Worm (Caenorhabditis elegans) whole organism, L1 larva: Measurements from ENCODE around the gene lgc-18.

Source experiments
- C16A3.4 ChIP-seq: fragments of 150-350 bp; optimal IDR thresholded peaks from 2 replicates; lab custom pipeline; 2014; ENCODE audit warnings: missing biosample characterization, missing genetic modification characterization
- C34B4.2 ChIP-seq: sonication (generic microtip); optimal IDR thresholded peaks from 2 replicates; lab custom pipeline; 2017; ENCODE audit warnings: mild to moderate bottlenecking, missing genetic modification characterization, missing compliant biosample characterization
- aha-1 ChIP-seq: fragments of 150-350 bp; optimal IDR thresholded peaks from 2 replicates; lab custom pipeline; 2014; ENCODE audit warnings: missing biosample characterization, missing genetic modification characterization
- aly-2 ChIP-seq: fragments of 150-350 bp; optimal IDR thresholded peaks from 2 replicates; lab custom pipeline; 2014; ENCODE audit warnings: missing biosample characterization, missing genetic modification characterization
- ama-1 ChIP-seq: fragments of 150-350 bp; optimal IDR thresholded peaks from 2 replicates; lab custom pipeline; 2014
- blmp-1 ChIP-seq: fragments of 150-350 bp; optimal IDR thresholded peaks from 2 replicates; lab custom pipeline; 2014; ENCODE audit warnings: missing biosample characterization, missing genetic modification characterization
- ceh-63 ChIP-seq: fragments of 200-800 bp; sonication (Bioruptor generic); optimal IDR thresholded peaks from 2 replicates; lab custom pipeline; 2018; ENCODE audit warnings: mild to moderate bottlenecking, missing genetic modification characterization, missing compliant biosample characterization
- ceh-8 ChIP-seq: fragments of 200-800 bp; sonication (Bioruptor generic); optimal IDR thresholded peaks from 2 replicates; lab custom pipeline; 2018; ENCODE audit warnings: mild to moderate bottlenecking, missing genetic modification characterization, moderate library complexity, missing compliant biosample characterization
- ceh-82 ChIP-seq, 3 experiments: fragments of 150-350 bp in 1 of 3; sonication (generic microtip) in 2 of 3; optimal IDR thresholded peaks; 2 replicates each; lab custom pipeline; 2014 to 2017; ENCODE audit warnings: missing biosample characterization in 3 of 3, missing genetic modification characterization in 3 of 3
- ces-1 ChIP-seq: fragments of 150-350 bp; optimal IDR thresholded peaks from 2 replicates; lab custom pipeline; 2014; ENCODE audit warnings: missing biosample characterization, missing genetic modification reagents, missing genetic modification characterization
- dpl-1 ChIP-seq, 3 experiments: fragments of 150-350 bp in 2 of 3; sonication (generic microtip) in 1 of 3; optimal IDR thresholded peaks; 2 replicates each; lab custom pipeline; 2014 to 2017; ENCODE audit warnings: missing biosample characterization in 3 of 3, missing genetic modification characterization in 3 of 3, missing genetic modification reagents in 3 of 3
- efl-1 ChIP-seq, 4 experiments: fragments of 150-350 bp; optimal IDR thresholded peaks in 3 of 4; peaks in 1 of 4; 1 replicate in 1 of 4; 2 replicates in 3 of 4; lab custom pipeline; 2014; ENCODE audit warnings: missing biosample characterization in 2 of 4, missing genetic modification characterization in 2 of 4, missing genetic modification reagents in 2 of 4
- efl-3 ChIP-seq: fragments of 200-800 bp; sonication (Bioruptor generic); optimal IDR thresholded peaks from 2 replicates; lab custom pipeline; 2018; ENCODE audit warnings: mild to moderate bottlenecking, missing genetic modification characterization, missing compliant biosample characterization
- egl-27 ChIP-seq, 2 experiments: fragments of 150-350 bp in 1 of 2; sonication (generic microtip); optimal IDR thresholded peaks; 3 replicates each; lab custom pipeline; 2017 to 2018; ENCODE audit warnings: missing biosample characterization in 2 of 2, missing genetic modification characterization in 2 of 2, missing genetic modification reagents in 2 of 2
- elt-3 ChIP-seq, 6 experiments: fragments of 150-350 bp in 1 of 6; sonication (generic microtip); optimal IDR thresholded peaks; 2 replicates each; lab custom pipeline; 2017 to 2018; ENCODE audit warnings: missing biosample characterization in 6 of 6, missing genetic modification characterization in 6 of 6, inconsistent platforms in 1 of 6
- ets-5 ChIP-seq: fragments of 200-800 bp; sonication (Bioruptor generic); IDR thresholded peaks from 2 replicates; pipeline ENCODE4 v1.3.6; 2022; ENCODE audit warnings: missing genetic modification characterization, missing compliant biosample characterization
- fkh-10 ChIP-seq: sonication (generic microtip); optimal IDR thresholded peaks from 2 replicates; lab custom pipeline; 2017; ENCODE audit warnings: missing biosample characterization, missing genetic modification reagents, missing genetic modification characterization
- fos-1 ChIP-seq: fragments of 150-350 bp; optimal IDR thresholded peaks from 2 replicates; lab custom pipeline; 2014; ENCODE audit warnings: missing biosample characterization, missing genetic modification characterization
- isw-1 ChIP-seq: fragments of 200-800 bp; sonication (Bioruptor generic); IDR thresholded peaks from 2 replicates; pipeline ENCODE4 v1.3.6; 2022; ENCODE audit warnings: missing genetic modification characterization, missing compliant biosample characterization
- lin-13 ChIP-seq: fragments of 150-350 bp; optimal IDR thresholded peaks from 2 replicates; lab custom pipeline; 2014; ENCODE audit warnings: missing biosample characterization, missing genetic modification reagents, missing genetic modification characterization
- lin-35 ChIP-seq, 2 experiments: fragments of 150-350 bp; optimal IDR thresholded peaks; 2 replicates each; lab custom pipeline; 2014; ENCODE audit warnings: missing biosample characterization in 2 of 2, missing genetic modification characterization in 2 of 2, missing genetic modification reagents in 2 of 2
- lin-39 ChIP-seq: fragments of 150-350 bp; optimal IDR thresholded peaks from 2 replicates; lab custom pipeline; 2014; ENCODE audit warnings: missing biosample characterization, missing genetic modification reagents, missing genetic modification characterization
- lir-3 ChIP-seq: sonication (generic microtip); optimal IDR thresholded peaks from 2 replicates; lab custom pipeline; 2016; ENCODE audit warnings: mild to moderate bottlenecking, missing genetic modification characterization, moderate library complexity, missing compliant biosample characterization; ENCODE audit not compliant: poor library complexity
- lsy-2 ChIP-seq, 2 experiments: fragments of 150-350 bp; optimal IDR thresholded peaks; 2 replicates each; lab custom pipeline; 2014; ENCODE audit warnings: missing biosample characterization in 2 of 2, missing genetic modification characterization in 2 of 2
- mab-9 ChIP-seq: fragments of 200-800 bp; sonication (Bioruptor generic); IDR thresholded peaks from 2 replicates; pipeline ENCODE4 v1.3.6; 2022; ENCODE audit warnings: missing genetic modification reagents, missing genetic modification characterization, missing compliant biosample characterization
- mdl-1 ChIP-seq, 2 experiments: fragments of 150-350 bp; optimal IDR thresholded peaks; 2 replicates each; lab custom pipeline; 2014 to 2017; ENCODE audit warnings: missing biosample characterization in 2 of 2, missing genetic modification characterization in 2 of 2, inconsistent platforms in 1 of 2
- mep-1 ChIP-seq: fragments of 150-350 bp; optimal IDR thresholded peaks from 2 replicates; lab custom pipeline; 2014; ENCODE audit warnings: missing biosample characterization, missing genetic modification characterization
- nhr-11 ChIP-seq: fragments of 150-350 bp; optimal IDR thresholded peaks from 2 replicates; lab custom pipeline; 2014; ENCODE audit warnings: missing biosample characterization, missing genetic modification characterization
- nhr-12 ChIP-seq: sonication (generic microtip); optimal IDR thresholded peaks from 2 replicates; lab custom pipeline; 2017; ENCODE audit warnings: missing biosample characterization, missing genetic modification characterization
- nhr-19 ChIP-seq: fragments of 200-800 bp; sonication (Bioruptor generic); conservative IDR thresholded peaks from 2 replicates; pipeline ENCODE4 v1.3.6; 2022; ENCODE audit warnings: missing genetic modification characterization, missing compliant biosample characterization
- nhr-20 ChIP-seq: sonication (generic microtip); optimal IDR thresholded peaks from 2 replicates; lab custom pipeline; 2016; ENCODE audit warnings: mild to moderate bottlenecking, missing genetic modification characterization, missing compliant biosample characterization
- nhr-28 ChIP-seq: fragments of 150-350 bp; optimal IDR thresholded peaks from 2 replicates; lab custom pipeline; 2014; ENCODE audit warnings: missing biosample characterization, missing genetic modification characterization
- nhr-47 ChIP-seq: sonication (generic microtip); optimal IDR thresholded peaks from 2 replicates; lab custom pipeline; 2016; ENCODE audit warnings: mild to moderate bottlenecking, missing genetic modification characterization, moderate library complexity, missing compliant biosample characterization
- nhr-71 ChIP-seq: sonication (generic microtip); optimal IDR thresholded peaks from 2 replicates; lab custom pipeline; 2016; ENCODE audit warnings: mild to moderate bottlenecking, missing genetic modification characterization, moderate library complexity, missing compliant biosample characterization
- nhr-84 ChIP-seq: sonication (generic microtip); optimal IDR thresholded peaks from 2 replicates; lab custom pipeline; 2017; ENCODE audit warnings: missing biosample characterization, missing genetic modification characterization
- nhr-85 ChIP-seq: sonication (generic microtip); peaks from one replicate; lab custom pipeline; 2016; ENCODE audit warnings: missing genetic modification characterization, inconsistent platforms, missing compliant biosample characterization
- nhr-90 ChIP-seq: sonication (generic microtip); optimal IDR thresholded peaks from 2 replicates; lab custom pipeline; 2016; ENCODE audit warnings: mild to moderate bottlenecking, missing genetic modification characterization, missing compliant biosample characterization; ENCODE audit not compliant: poor library complexity
- pax-3 ChIP-seq: fragments of 200-800 bp; sonication (Bioruptor generic); optimal IDR thresholded peaks from 2 replicates; lab custom pipeline; 2018; ENCODE audit warnings: mild to moderate bottlenecking, missing genetic modification characterization, moderate library complexity, missing compliant biosample characterization
- pqm-1 ChIP-seq: sonication (generic microtip); optimal IDR thresholded peaks from 3 replicates; lab custom pipeline; 2017; ENCODE audit warnings: missing biosample characterization, missing genetic modification characterization
- snpc-4 ChIP-seq: fragments of 150-350 bp; optimal IDR thresholded peaks from 2 replicates; lab custom pipeline; 2014; ENCODE audit warnings: missing biosample characterization, missing genetic modification characterization
- snu-23 ChIP-seq: sonication (generic microtip); optimal IDR thresholded peaks from 2 replicates; lab custom pipeline; 2016; ENCODE audit warnings: missing genetic modification characterization, missing compliant biosample characterization
- sup-37 ChIP-seq: fragments of 200-800 bp; sonication (Bioruptor generic); optimal IDR thresholded peaks from 2 replicates; lab custom pipeline; 2018; ENCODE audit warnings: mild to moderate bottlenecking, missing genetic modification characterization, missing compliant biosample characterization
- swsn-7 ChIP-seq: sonication (generic microtip); optimal IDR thresholded peaks from 2 replicates; lab custom pipeline; 2016; ENCODE audit warnings: missing genetic modification characterization, missing compliant biosample characterization
- tbx-2 ChIP-seq: sonication (generic microtip); optimal IDR thresholded peaks from 2 replicates; lab custom pipeline; 2016; ENCODE audit warnings: missing genetic modification characterization, missing compliant biosample characterization
- tlp-1 ChIP-seq: fragments of 150-350 bp; optimal IDR thresholded peaks from 2 replicates; lab custom pipeline; 2014; ENCODE audit warnings: missing biosample characterization, missing genetic modification characterization
- unc-30 ChIP-seq: sonication (generic microtip); optimal IDR thresholded peaks from 2 replicates; lab custom pipeline; 2017; ENCODE audit warnings: missing biosample characterization, missing genetic modification characterization
- unc-62 ChIP-seq: fragments of 150-350 bp; optimal IDR thresholded peaks from 2 replicates; lab custom pipeline; 2014; ENCODE audit warnings: missing biosample characterization, missing genetic modification reagents, missing genetic modification characterization
- unc-98 ChIP-seq: fragments of 200-800 bp; sonication (Bioruptor generic); IDR thresholded peaks from 2 replicates; pipeline ENCODE4 v1.3.6; 2022; ENCODE audit warnings: missing genetic modification characterization, missing compliant biosample characterization
- zip-4 ChIP-seq: fragments of 200-800 bp; sonication (Bioruptor generic); optimal IDR thresholded peaks from 2 replicates; lab custom pipeline; 2018; ENCODE audit warnings: mild to moderate bottlenecking, missing genetic modification characterization, moderate library complexity, missing compliant biosample characterization
- ztf-11 ChIP-seq, 2 experiments: sonication (generic microtip); optimal IDR thresholded peaks; 2 replicates each; lab custom pipeline; 2016 to 2017; ENCODE audit warnings: missing genetic modification characterization in 2 of 2, missing biosample characterization in 1 of 2, missing compliant biosample characterization in 1 of 2

lgc-18 gene

ce11 chrX:12176394-12176793, 51.0 kb downstream of the lgc-18 start (continued):
- TF ChIP-seq efl-3 (no peak), nhr-20 (tag; lab: Kevin White, UChicago) (peak; percentile 61), swsn-7 (tag; lab: Kevin White, UChicago) (no peak), dpl-1 (GFP tag; optimal IDR thresholded peaks at IDR 0.05; lab: Kevin White, UChicago) (peak in 1 of 3 experiments; percentile 3), nhr-28 (no peak), snu-23 (GFP tag; lab: Kevin White, UChicago) (peak; percentile 52), nhr-11 (tag; lab: Kevin White, UChicago) (no peak), aly-2 (no peak), isw-1 (GFP tag; lab: Robert Waterston, UW) (no peak), efl-1 (optimal IDR thresholded peaks at IDR 0.05; lab: Kevin White, UChicago) (no peak), efl-1 (GFP tag; optimal IDR thresholded peaks at IDR 0.05 in 1 of 2; lab: Kevin White, UChicago) (no peak), mdl-1 (tag; optimal IDR thresholded peaks at IDR 0.05; lab: Kevin White, UChicago) (peak in 1 of 2 experiments; percentile 24), snpc-4 (tag; lab: Kevin White, UChicago) (no peak), C34B4.2 (no peak), ces-1 (GFP tag; lab: Kevin White, UChicago) (no peak), ceh-8 (no peak), C16A3.4 (tag; lab: Kevin White, UChicago) (no peak), mab-9 (GFP tag; lab: Robert Waterston, UW) (no peak), nhr-47 (tag; lab: Kevin White, UChicago) (peak; percentile 2), unc-98 (GFP tag; lab: Robert Waterston, UW) (no peak), nhr-84 (no peak), pqm-1 (tag; lab: Kevin White, UChicago) (no peak), nhr-90 (tag; lab: Kevin White, UChicago) (peak; percentile 50), aha-1 (tag; lab: Kevin White, UChicago) (no peak), ceh-63 (no peak), fkh-10 (GFP tag; lab: Kevin White, UChicago) (no peak), mep-1 (tag; lab: Kevin White, UChicago) (peak; percentile 74), nhr-19 (no peak), nhr-12 (tag; lab: Kevin White, UChicago) (no peak), egl-27 (tag; optimal IDR thresholded peaks at IDR 0.05; lab: Kevin White, UChicago) (no peak), tlp-1 (tag; lab: Kevin White, UChicago) (no peak), blmp-1 (tag; lab: Kevin White, UChicago) (peak; percentile 99), ztf-11 (tag; optimal IDR thresholded peaks at IDR 0.05; lab: Kevin White, UChicago) (no peak), pax-3 (tag; lab: Kevin White, UChicago) (no peak), unc-62 (GFP tag; lab: Kevin White, UChicago) (no peak), lsy-2 (tag; optimal IDR thresholded peaks at IDR 0.05; lab: Kevin White, UChicago) (peak in 1 of 2 experiments; percentile 54), lin-13 (peak; percentile 13), ama-1 (lab: Kevin White, UChicago) (no peak), lin-35 (GFP tag; optimal IDR thresholded peaks at IDR 0.05; lab: Kevin White, UChicago) (peak in 1 of 2 experiments; percentile 1), tbx-2 (no peak), nhr-85 (tag; lab: Kevin White, UChicago) (peak; percentile 83), lir-3 (no peak), nhr-71 (tag; lab: Kevin White, UChicago) (peak; percentile 61), unc-30 (no peak), ets-5 (GFP tag; lab: Robert Waterston, UW) (no peak), ceh-82 (tag; optimal IDR thresholded peaks at IDR 0.05; lab: Kevin White, UChicago) (no peak), fos-1 (tag; lab: Kevin White, UChicago) (no peak), zip-4 (no peak), elt-3 (tag; optimal IDR thresholded peaks at IDR 0.05; lab: Kevin White, UChicago) (peak in 1 of 6 experiments; percentile 15), sup-37 (no peak), lin-39 (tag; lab: Kevin White, UChicago) (no peak)
- TF ChIP-seq, all 84 proteins: peak for 19
